Worm (Caenorhabditis elegans): ENCODE measurements around the gene C05B5.17.

The C05B5.17 gene

DNA sequence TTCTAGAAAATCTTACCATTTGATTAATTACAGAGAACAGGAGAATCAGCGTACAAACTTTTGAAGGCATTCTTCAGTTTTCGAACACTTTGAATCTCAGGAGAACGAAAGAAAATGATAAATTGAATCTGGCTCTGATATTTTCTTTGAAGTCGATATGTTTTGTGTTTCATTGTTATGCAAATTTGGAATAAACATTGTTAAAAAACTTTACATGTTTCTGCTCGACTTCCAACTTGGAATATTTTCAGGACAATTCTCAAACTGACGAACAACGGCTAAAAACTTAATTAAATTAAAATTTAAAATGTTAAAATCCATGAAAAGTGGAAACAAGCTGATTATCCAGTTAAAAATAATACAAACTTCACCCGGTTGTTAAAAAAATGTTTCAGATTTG is 10.8 kb downstream of the C05B5.17 start, which contains the start of gene C05B5.1:
Gene C05B5.1, minus strand, starts transcription at position 101 of the 400 bp plus-strand sequence.
- TF ChIP-seq nhr-28 (tag; optimal IDR thresholded peaks at IDR 0.05) (no peak), mab-5 (tag; optimal IDR thresholded peaks at IDR 0.05) (no peak), flh-1 (GFP tag; optimal IDR thresholded peaks at IDR 0.05) (no peak), nhr-76 (tag; optimal IDR thresholded peaks at IDR 0.05) (no peak), blmp-1 (tag; optimal IDR thresholded peaks at IDR 0.05) (no peak), ces-1 (GFP tag; optimal IDR thresholded peaks at IDR 0.05) (no peak), ceh-39 (tag; optimal IDR thresholded peaks at IDR 0.05) (no peak), drap-1 (GFP tag; optimal IDR thresholded peaks at IDR 0.05) (no peak), nhr-2 (tag; optimal IDR thresholded peaks at IDR 0.05) (no peak), bed-3 (GFP tag; optimal IDR thresholded peaks at IDR 0.05) (no peak), pha-4 (tag; optimal IDR thresholded peaks at IDR 0.05) (no peak), snpc-4 (tag; optimal IDR thresholded peaks at IDR 0.05) (no peak), unc-62 (GFP tag; optimal IDR thresholded peaks at IDR 0.05) (no peak)

ce11 chrIII:9986827-9987429 is 12.2 kb downstream of the C05B5.17 start, which contains the start of gene C05B5.12:
Gene C05B5.12, plus strand, starts transcription at chrIII:9987379.
- no peak for TF ChIP-seq zip-8 (tag; optimal IDR thresholded peaks at IDR 0.05)
- no peak for TF ChIP-seq elt-3 (tag; optimal IDR thresholded peaks at IDR 0.05)
- TF ChIP-seq hlh-1 (tag; optimal IDR thresholded peaks at IDR 0.05): peak; percentile 92
- TF ChIP-seq flh-1 (GFP tag; optimal IDR thresholded peaks at IDR 0.05): no peak
- no peak for TF ChIP-seq tbx-8 (GFP tag; optimal IDR thresholded peaks at IDR 0.05)
- TF ChIP-seq mab-5 (tag; optimal IDR thresholded peaks at IDR 0.05): peak; percentile 7
- no peak for TF ChIP-seq elt-1 (tag; optimal IDR thresholded peaks at IDR 0.05; ENCODE audit: borderline replicate concordance, insufficient read depth)
- no peak for TF ChIP-seq unc-39 (tag; optimal IDR thresholded peaks at IDR 0.05)
- TF ChIP-seq nhr-76 (tag; optimal IDR thresholded peaks at IDR 0.05): no peak
- TF ChIP-seq sem-2 (GFP tag; optimal IDR thresholded peaks at IDR 0.05): no peak
- TF ChIP-seq snpc-4 (tag; optimal IDR thresholded peaks at IDR 0.05): no peak
- no peak for TF ChIP-seq ceh-83 (GFP tag; optimal IDR thresholded peaks at IDR 0.05)
- no peak for TF ChIP-seq ces-1 (GFP tag; optimal IDR thresholded peaks at IDR 0.05)
- no peak for TF ChIP-seq bed-3 (GFP tag; optimal IDR thresholded peaks at IDR 0.05)
- no peak for TF ChIP-seq sptf-1 (tag; optimal IDR thresholded peaks at IDR 0.05)
- TF ChIP-seq M03D4.4 (tag; optimal IDR thresholded peaks at IDR 0.05): no peak
- TF ChIP-seq ham-2 (GFP tag; optimal IDR thresholded peaks at IDR 0.05): no peak
- no peak for TF ChIP-seq nhr-2 (tag; optimal IDR thresholded peaks at IDR 0.05)
- no peak for TF ChIP-seq nhr-12 (tag; optimal IDR thresholded peaks at IDR 0.05)
- no peak for TF ChIP-seq mep-1 (tag; optimal IDR thresholded peaks at IDR 0.05)
- TF ChIP-seq lin-13 (tag; optimal IDR thresholded peaks at IDR 0.05): no peak
- no peak for TF ChIP-seq cnd-1 (tag; optimal IDR thresholded peaks at IDR 0.05)
- no peak for TF ChIP-seq pha-4 (tag; optimal IDR thresholded peaks at IDR 0.05)
- TF ChIP-seq mls-2 (tag; optimal IDR thresholded peaks at IDR 0.05): no peak
- no peak for TF ChIP-seq drap-1 (GFP tag; optimal IDR thresholded peaks at IDR 0.05)
- no peak for TF ChIP-seq blmp-1 (tag; optimal IDR thresholded peaks at IDR 0.05)
- no peak for TF ChIP-seq lsy-2 (tag; optimal IDR thresholded peaks at IDR 0.05)
- TF ChIP-seq unc-120 (tag; optimal IDR thresholded peaks at IDR 0.05; ENCODE audit: poor library complexity, severe bottlenecking): peak; percentile 88
- no peak for TF ChIP-seq ceh-39 (tag; optimal IDR thresholded peaks at IDR 0.05)
- TF ChIP-seq nhr-28 (tag; optimal IDR thresholded peaks at IDR 0.05): no peak
- TF ChIP-seq nhr-237 (tag; optimal IDR thresholded peaks at IDR 0.05): no peak
- TF ChIP-seq ceh-43 (GFP tag; optimal IDR thresholded peaks at IDR 0.05): no peak
- TF ChIP-seq unc-62 (GFP tag; optimal IDR thresholded peaks at IDR 0.05): peak; percentile 81
- TF ChIP-seq ztf-11 (tag; optimal IDR thresholded peaks at IDR 0.05): no peak
- TF ChIP-seq lin-32 (GFP tag; optimal IDR thresholded peaks at IDR 0.05): no peak

ce11 chrIII:9985542-9985941 is 13.6 kb downstream of the C05B5.17 start:
- TF ChIP-seq M03D4.4 (tag; optimal IDR thresholded peaks at IDR 0.05): no peak
- no peak for TF ChIP-seq nhr-12 (tag; optimal IDR thresholded peaks at IDR 0.05)
- no peak for TF ChIP-seq mab-5 (tag; optimal IDR thresholded peaks at IDR 0.05)
- TF ChIP-seq mep-1 (tag; optimal IDR thresholded peaks at IDR 0.05): no peak
- TF ChIP-seq nhr-28 (tag; optimal IDR thresholded peaks at IDR 0.05): no peak
- no peak for TF ChIP-seq unc-39 (tag; optimal IDR thresholded peaks at IDR 0.05)
- no peak for TF ChIP-seq ceh-83 (GFP tag; optimal IDR thresholded peaks at IDR 0.05)
- no peak for TF ChIP-seq bed-3 (GFP tag; optimal IDR thresholded peaks at IDR 0.05)
- TF ChIP-seq lin-13 (tag; optimal IDR thresholded peaks at IDR 0.05): no peak
- no peak for TF ChIP-seq unc-120 (tag; optimal IDR thresholded peaks at IDR 0.05; ENCODE audit: poor library complexity, severe bottlenecking)
- no peak for TF ChIP-seq zip-8 (tag; optimal IDR thresholded peaks at IDR 0.05)
- no peak for TF ChIP-seq hlh-1 (tag; optimal IDR thresholded peaks at IDR 0.05)

All from whole organism, mixed stage, embryonic.